Fruit fly (Drosophila melanogaster) whole organism, embryonic: Measurements from ENCODE around the gene CG6083.

Experiments
- Asciz ChIP-seq: fragments of 200-800 bp; sonication (Bioruptor generic); optimal IDR thresholded peaks from 2 replicates; lab custom pipeline; 2017; ENCODE audit warnings: missing biosample characterization, mild to moderate bottlenecking, missing genetic modification characterization, missing genetic modification reagents
- B-H2 ChIP-seq: fragments of 200-800 bp; sonication (Bioruptor generic); optimal IDR thresholded peaks from 2 replicates; lab custom pipeline; 2018; ENCODE audit warnings: missing biosample characterization, mild to moderate bottlenecking, missing genetic modification characterization
- BtbVII ChIP-seq: fragments of 200-800 bp; sonication (Bioruptor generic); optimal IDR thresholded peaks from 3 replicates; lab custom pipeline; 2017; ENCODE audit warnings: missing biosample characterization, mild to moderate bottlenecking, missing genetic modification characterization
- CG10654 ChIP-seq: fragments of 200-800 bp; sonication (Bioruptor generic); optimal IDR thresholded peaks from 2 replicates; lab custom pipeline; 2016; ENCODE audit warnings: missing biosample characterization, missing genetic modification characterization
- CG11696 ChIP-seq: fragments of 200-800 bp; sonication (Bioruptor generic); IDR thresholded peaks from 2 replicates; pipeline ENCODE4 v1.3.6; 2022; ENCODE audit warnings: missing biosample characterization, missing genetic modification characterization
- CG13424 ChIP-seq: fragments of 200-800 bp; sonication (Bioruptor generic); optimal IDR thresholded peaks from 2 replicates; lab custom pipeline; 2019; ENCODE audit warnings: missing biosample characterization, mild to moderate bottlenecking, missing genetic modification characterization, moderate library complexity
- CG13894 ChIP-seq: fragments of 200-800 bp; sonication (Bioruptor generic); optimal IDR thresholded peaks from 3 replicates; lab custom pipeline; 2018; ENCODE audit warnings: missing biosample characterization, mild to moderate bottlenecking, missing genetic modification characterization, moderate library complexity
- CG14441 ChIP-seq: fragments of 200-800 bp; sonication (Bioruptor generic); IDR thresholded peaks from 2 replicates; pipeline ENCODE4 v1.3.6; 2022; ENCODE audit warnings: missing biosample characterization, missing genetic modification characterization
- CG14667 ChIP-seq: fragments of 200-800 bp; sonication (Bioruptor generic); IDR thresholded peaks from 2 replicates; pipeline ENCODE4 v1.3.6; 2022; ENCODE audit warnings: missing biosample characterization, missing genetic modification characterization
- CG15011 ChIP-seq: fragments of 200-800 bp; sonication (Bioruptor generic); optimal IDR thresholded peaks from 3 replicates; lab custom pipeline; 2018; ENCODE audit warnings: missing biosample characterization, mild to moderate bottlenecking, missing genetic modification characterization
- CG15269 ChIP-seq: fragments of 200-800 bp; sonication (Bioruptor generic); optimal IDR thresholded peaks from 2 replicates; lab custom pipeline; 2018; ENCODE audit warnings: missing biosample characterization, mild to moderate bottlenecking, missing genetic modification characterization, moderate library complexity
- CG1529 ChIP-seq: fragments of 200-800 bp; sonication (Bioruptor generic); optimal IDR thresholded peaks from 3 replicates; lab custom pipeline; 2018; ENCODE audit warnings: missing biosample characterization, missing genetic modification characterization
- CG17829 ChIP-seq: fragments of 200-800 bp; optimal IDR thresholded peaks from 2 replicates; lab custom pipeline; 2019; ENCODE audit warnings: missing biosample characterization, mild to moderate bottlenecking, missing genetic modification characterization, moderate library complexity
- CG18011 ChIP-seq: fragments of 200-800 bp; sonication (Bioruptor generic); optimal IDR thresholded peaks from 2 replicates; lab custom pipeline; 2017; ENCODE audit warnings: missing biosample characterization, missing genetic modification characterization, mild to moderate bottlenecking, moderate library complexity, missing genotype
- CG18476 ChIP-seq: fragments of 200-800 bp; sonication (Bioruptor generic); optimal IDR thresholded peaks from 2 replicates; lab custom pipeline; 2016; ENCODE audit warnings: missing biosample characterization, mild to moderate bottlenecking, missing genetic modification characterization
- CG18599 ChIP-seq: fragments of 200-800 bp; sonication (Bioruptor generic); optimal IDR thresholded peaks from 3 replicates; lab custom pipeline; 2017; ENCODE audit warnings: missing biosample characterization, missing genetic modification characterization, mild to moderate bottlenecking, moderate library complexity, missing genetic modification reagents
- CG18619 ChIP-seq: fragments of 200-800 bp; sonication (Bioruptor generic); optimal IDR thresholded peaks from 3 replicates; lab custom pipeline; 2017; ENCODE audit warnings: missing biosample characterization, mild to moderate bottlenecking, missing genetic modification characterization
- CG2120 ChIP-seq: fragments of 200-800 bp; sonication (Bioruptor generic); optimal IDR thresholded peaks from 3 replicates; lab custom pipeline; 2016; ENCODE audit warnings: missing biosample characterization, missing genetic modification characterization
- CG2678 ChIP-seq: fragments of 200-800 bp; sonication (Bioruptor generic); optimal IDR thresholded peaks from 3 replicates; lab custom pipeline; 2019; ENCODE audit warnings: missing biosample characterization, mild to moderate bottlenecking, missing genetic modification characterization, moderate library complexity
- CG2875 ChIP-seq: fragments of 200-800 bp; sonication (Bioruptor generic); optimal IDR thresholded peaks from 2 replicates; lab custom pipeline; 2017; ENCODE audit warnings: missing biosample characterization, mild to moderate bottlenecking, missing genetic modification characterization, missing genetic modification reagents
- CG4707 ChIP-seq: fragments of 200-800 bp; sonication (Bioruptor generic); optimal IDR thresholded peaks from 2 replicates; lab custom pipeline; 2018; ENCODE audit warnings: missing biosample characterization, mild to moderate bottlenecking, missing genetic modification characterization, moderate library complexity
- CG7357 ChIP-seq: fragments of 200-800 bp; sonication (Bioruptor generic); IDR thresholded peaks from 3 replicates; pipeline ENCODE4 v1.3.6; 2022; ENCODE audit warnings: missing biosample characterization, missing genetic modification characterization
- CG7839 ChIP-seq: fragments of 200-800 bp; sonication (Bioruptor generic); optimal IDR thresholded peaks from 3 replicates; lab custom pipeline; 2018; ENCODE audit warnings: missing biosample characterization, mild to moderate bottlenecking, missing genetic modification characterization, moderate library complexity
- CG8281 ChIP-seq: fragments of 200-800 bp; sonication (Bioruptor generic); optimal IDR thresholded peaks from 2 replicates; lab custom pipeline; 2018; ENCODE audit warnings: missing biosample characterization, mild to moderate bottlenecking, missing genetic modification characterization, moderate library complexity
- CG8359 ChIP-seq: fragments of 200-800 bp; sonication (Bioruptor generic); optimal IDR thresholded peaks from 2 replicates; lab custom pipeline; 2017; ENCODE audit warnings: missing biosample characterization, mild to moderate bottlenecking, missing genetic modification characterization, borderline replicate concordance
- CG9817 ChIP-seq: fragments of 200-800 bp; sonication (Bioruptor generic); optimal IDR thresholded peaks from 2 replicates; lab custom pipeline; 2018; ENCODE audit warnings: missing biosample characterization, mild to moderate bottlenecking, missing genetic modification characterization, moderate library complexity
- CrebB ChIP-seq: fragments of 200-800 bp; sonication (Bioruptor generic); optimal IDR thresholded peaks from 3 replicates; lab custom pipeline; 2018; ENCODE audit warnings: missing biosample characterization, mild to moderate bottlenecking, missing genetic modification characterization
- D19B ChIP-seq: fragments of 200-800 bp; sonication (Bioruptor generic); optimal IDR thresholded peaks from 2 replicates; lab custom pipeline; 2017; ENCODE audit warnings: missing biosample characterization, mild to moderate bottlenecking, missing genetic modification characterization
- Fer3 ChIP-seq: fragments of 200-800 bp; sonication (Bioruptor generic); optimal IDR thresholded peaks from 2 replicates; lab custom pipeline; 2018; ENCODE audit warnings: missing biosample characterization, mild to moderate bottlenecking, missing genetic modification characterization, moderate library complexity
- HHEX ChIP-seq: fragments of 200-800 bp; sonication (Bioruptor generic); optimal IDR thresholded peaks from 3 replicates; lab custom pipeline; 2017; ENCODE audit warnings: missing biosample characterization, mild to moderate bottlenecking, missing genetic modification characterization, missing genetic modification reagents
- Hr39 ChIP-seq: fragments of >200 bp; optimal IDR thresholded peaks from 2 replicates; lab custom pipeline; 2017
- Jarid2 ChIP-seq: fragments of 200-800 bp; sonication (Bioruptor generic); optimal IDR thresholded peaks from 3 replicates; lab custom pipeline; 2017; ENCODE audit warnings: mild to moderate bottlenecking, missing biosample characterization, missing genetic modification reagents, missing genetic modification characterization
- NC2β ChIP-seq: fragments of 200-800 bp; sonication (Bioruptor generic); optimal IDR thresholded peaks from 2 replicates; lab custom pipeline; 2016; ENCODE audit warnings: missing biosample characterization, missing genetic modification characterization
- Neu2 ChIP-seq: fragments of 200-800 bp; sonication (Bioruptor generic); optimal IDR thresholded peaks from 3 replicates; lab custom pipeline; 2016; ENCODE audit warnings: missing biosample characterization, missing genetic modification characterization, borderline replicate concordance
- Rx ChIP-seq: fragments of 200-800 bp; sonication (Bioruptor generic); IDR thresholded peaks from 2 replicates; pipeline ENCODE4 v1.3.6; 2022; ENCODE audit warnings: missing biosample characterization, missing genetic modification characterization
- Ssrp ChIP-seq: fragments of 200-800 bp; sonication (Bioruptor generic); optimal IDR thresholded peaks from 2 replicates; lab custom pipeline; 2018; ENCODE audit warnings: missing biosample characterization, mild to moderate bottlenecking, missing genetic modification characterization, moderate library complexity
- Xrp1 ChIP-seq: fragments of 200-800 bp; sonication (Bioruptor generic); IDR thresholded peaks from 2 replicates; pipeline ENCODE4 v1.3.6; 2022; ENCODE audit warnings: missing biosample characterization, missing genetic modification characterization
- ase ChIP-seq: fragments of 200-800 bp; sonication (Bioruptor generic); IDR thresholded peaks from 3 replicates; pipeline ENCODE4 v1.3.6; 2022; ENCODE audit warnings: missing biosample characterization, missing genetic modification characterization
- ato ChIP-seq: fragments of 200-800 bp; sonication (Bioruptor generic); IDR thresholded peaks from 2 replicates; pipeline ENCODE4 v1.3.6; 2022; ENCODE audit warnings: missing biosample characterization, missing genetic modification characterization; ENCODE audit not compliant: partially characterized antibody
- caup ChIP-seq: fragments of 200-800 bp; sonication (Bioruptor generic); optimal IDR thresholded peaks from 3 replicates; lab custom pipeline; 2017; ENCODE audit warnings: missing biosample characterization, mild to moderate bottlenecking, missing genetic modification characterization, moderate library complexity; ENCODE audit not compliant: severe bottlenecking
- dysf ChIP-seq: fragments of 200-800 bp; sonication (Bioruptor generic); IDR thresholded peaks from 3 replicates; pipeline ENCODE4 v1.3.6; 2022; ENCODE audit warnings: missing biosample characterization, missing genetic modification characterization
- gem ChIP-seq: fragments of 200-800 bp; sonication (Bioruptor generic); optimal IDR thresholded peaks from 2 replicates; lab custom pipeline; 2019; ENCODE audit warnings: missing biosample characterization, mild to moderate bottlenecking, missing genetic modification characterization, moderate library complexity
- luna ChIP-seq: fragments of 200-800 bp; sonication (Bioruptor generic); optimal IDR thresholded peaks from 2 replicates; lab custom pipeline; 2016; ENCODE audit warnings: missing biosample characterization, missing genetic modification characterization
- maf-S ChIP-seq: fragments of 200-800 bp; sonication (Bioruptor generic); optimal IDR thresholded peaks from 2 replicates; lab custom pipeline; 2016; ENCODE audit warnings: missing biosample characterization, missing genetic modification characterization
- mirr ChIP-seq: fragments of 200-800 bp; sonication (Bioruptor generic); optimal IDR thresholded peaks from 3 replicates; lab custom pipeline; 2018; ENCODE audit warnings: missing biosample characterization, mild to moderate bottlenecking, missing genetic modification characterization
- pho ChIP-seq: fragments of 200-800 bp; sonication (Bioruptor generic); optimal IDR thresholded peaks from 2 replicates; lab custom pipeline; 2016; ENCODE audit warnings: missing biosample characterization, missing genetic modification characterization
- schlank ChIP-seq: fragments of 200-800 bp; sonication (Bioruptor generic); optimal IDR thresholded peaks from 2 replicates; lab custom pipeline; 2018; ENCODE audit warnings: missing biosample characterization, mild to moderate bottlenecking, missing genetic modification characterization
- sob ChIP-seq: fragments of 200-800 bp; sonication (Bioruptor generic); IDR thresholded peaks from 2 replicates; pipeline ENCODE4 v1.3.6; 2022; ENCODE audit warnings: missing biosample characterization, missing genetic modification characterization
- tup ChIP-seq: fragments of 200-800 bp; sonication (Bioruptor generic); optimal IDR thresholded peaks from 2 replicates; lab custom pipeline; 2016; ENCODE audit warnings: missing biosample characterization, mild to moderate bottlenecking, missing genetic modification characterization, moderate library complexity
- unc-4 ChIP-seq: fragments of 200-800 bp; sonication (Bioruptor generic); IDR thresholded peaks from 2 replicates; pipeline ENCODE4 v1.3.6; 2022; ENCODE audit warnings: missing biosample characterization, missing genetic modification characterization; ENCODE audit not compliant: partially characterized antibody

Gene CG6083

DNA sequence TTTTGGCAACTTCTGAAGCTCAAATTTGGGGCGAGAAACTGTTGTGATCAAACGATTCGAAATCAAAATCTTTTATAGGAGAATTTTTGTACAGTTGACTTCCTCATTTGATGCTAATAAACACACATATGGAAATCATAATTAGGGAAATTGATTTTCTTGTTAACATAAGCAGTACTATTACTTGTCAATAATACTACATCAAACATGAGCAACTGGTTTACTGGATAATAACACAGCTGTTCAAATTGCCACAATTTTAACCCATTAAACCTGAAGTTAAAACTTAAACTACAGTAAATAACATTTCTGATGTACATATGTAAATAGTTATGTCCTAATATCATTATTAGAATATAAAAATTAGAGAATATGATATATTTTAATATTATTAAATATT lies 46.0 kb downstream of the CG6083 start, which contains the start of gene CG43390 (continued):
- TF ChIP-seq CG9817, result peak; percentile 40
- peak; percentile 27 for TF ChIP-seq CG13424 (tag; lab: Kevin White, UChicago)
- no peak for TF ChIP-seq ase
- no peak for TF ChIP-seq Rx (GFP tag; lab: Robert Waterston, UW)
- TF ChIP-seq CG14667 (GFP tag; lab: Robert Waterston, UW), result no peak
- peak; percentile 37 for TF ChIP-seq Xrp1 (GFP tag; lab: Robert Waterston, UW)
- no peak for TF ChIP-seq CG17829
- TF ChIP-seq Neu2 (GFP tag; lab: Kevin White, UChicago), result no peak
- peak; percentile 60 for TF ChIP-seq Fer3 (tag; lab: Kevin White, UChicago)
- peak; percentile 83 for TF ChIP-seq BtbVII (GFP tag; lab: Kevin White, UChicago)
- peak; percentile 72 for TF ChIP-seq CG15269 (tag; lab: Kevin White, UChicago)
- peak; percentile 76 for TF ChIP-seq CG18599 (GFP tag; lab: Kevin White, UChicago)
- peak; percentile 68; the same call in 1 of the 2 replicates for TF ChIP-seq sob (GFP tag; lab: Robert Waterston, UW)
- TF ChIP-seq Jarid2, result peak; percentile 2
- TF ChIP-seq Asciz (GFP tag; lab: Kevin White, UChicago), result peak; percentile 87
- TF ChIP-seq gem (tag; lab: Kevin White, UChicago), result peak; percentile 59
- no peak for TF ChIP-seq CG8359 (GFP tag; lab: Kevin White, UChicago)
- peak; percentile 63 for TF ChIP-seq schlank (tag; lab: Kevin White, UChicago)
- peak; percentile 14 for TF ChIP-seq CG8281 (tag; lab: Kevin White, UChicago)
- no peak for TF ChIP-seq CG14441 (GFP tag; lab: Robert Waterston, UW)
- peak; percentile 79 for TF ChIP-seq CG13894
- TF ChIP-seq CrebB (tag; lab: Kevin White, UChicago), result peak; percentile 73
- peak; percentile 50 for TF ChIP-seq CG18619
- TF ChIP-seq HHEX (GFP tag; lab: Kevin White, UChicago), result peak; percentile 28
- TF ChIP-seq mirr, result peak; percentile 89
- peak; percentile 51; the same call in 1 of the 3 replicates for TF ChIP-seq dysf
- no peak for TF ChIP-seq NC2β
- TF ChIP-seq ato, result no peak
- TF ChIP-seq CG2120 (GFP tag; lab: Kevin White, UChicago), result peak; percentile 59
- TF ChIP-seq Hr39 (lab: Kevin White, UChicago), result no peak
- no peak for TF ChIP-seq CG18011 (GFP tag; lab: Kevin White, UChicago)
- peak; percentile 69 for TF ChIP-seq B-H2 (GFP tag; lab: Kevin White, UChicago)
- TF ChIP-seq CG2678 (tag; lab: Kevin White, UChicago), result peak; percentile 83
- peak; percentile 27 for TF ChIP-seq pho (GFP tag; lab: Kevin White, UChicago)
- peak; percentile 94 for TF ChIP-seq caup
- TF ChIP-seq CG2875 (GFP tag; lab: Kevin White, UChicago), result peak; percentile 7
- TF ChIP-seq CG7357 (GFP tag; lab: Robert Waterston, UW), result no peak
- TF ChIP-seq maf-S (GFP tag; lab: Kevin White, UChicago), result peak; percentile 7
- no peak for TF ChIP-seq CG4707 (GFP tag; lab: Kevin White, UChicago)
- TF ChIP-seq CG1529, result no peak
- no peak for TF ChIP-seq tup
- TF ChIP-seq CG11696 (GFP tag; lab: Robert Waterston, UW), result 0 out of 2 replicates have a peak, but pooled peaks have one; percentile 21
- TF ChIP-seq CG18476 (GFP tag; lab: Kevin White, UChicago), result no peak
- peak; percentile 9 for TF ChIP-seq D19B
- TF ChIP-seq CG15011 (GFP tag; lab: Kevin White, UChicago), result peak; percentile 65
- TF ChIP-seq CG10654 (GFP tag; lab: Kevin White, UChicago), result no peak
- TF ChIP-seq CG7839, result peak; percentile 12
- no peak for TF ChIP-seq unc-4 (GFP tag; lab: Robert Waterston, UW)
- TF ChIP-seq Ssrp (tag; lab: Kevin White, UChicago), result no peak
- peak; percentile 44 for TF ChIP-seq luna (GFP tag; lab: Kevin White, UChicago)
